Worm (Caenorhabditis elegans) whole organism, midembryonic: ENCODE measurements around the gene Y75B8A.37.

Source experiments
- T22C8.4 ChIP-seq: fragments of 200-800 bp; sonication (Bioruptor generic); IDR thresholded peaks from 2 replicates; pipeline ENCODE4 v1.3.6; 2022; ENCODE audit warnings: missing genetic modification characterization, missing compliant biosample characterization
- cog-1 ChIP-seq: sonication (generic microtip); optimal IDR thresholded peaks from 2 replicates; lab custom pipeline; 2016; ENCODE audit warnings: missing genetic modification characterization, missing compliant biosample characterization
- flt-1 ChIP-seq: fragments of 200-800 bp; sonication (Bioruptor generic); IDR thresholded peaks from 2 replicates; pipeline ENCODE4 v1.3.6; 2022; ENCODE audit warnings: missing genetic modification characterization, missing compliant biosample characterization
- klf-2 ChIP-seq: fragments of 200-800 bp; sonication (Bioruptor generic); conservative IDR thresholded peaks from 2 replicates; pipeline ENCODE4 v1.3.6; 2022; ENCODE audit warnings: missing genetic modification reagents, missing genetic modification characterization, missing compliant biosample characterization
- med-1 ChIP-seq: sonication (generic microtip); optimal IDR thresholded peaks from 2 replicates; lab custom pipeline; 2017; ENCODE audit warnings: missing genetic modification characterization, mild to moderate bottlenecking, missing compliant biosample characterization, antibody characterized with exemption, missing genetic modification reagents; ENCODE audit not compliant: insufficient read depth
- ref-1 ChIP-seq: fragments of 200-800 bp; sonication (Bioruptor generic); conservative IDR thresholded peaks from 2 replicates; pipeline ENCODE4 v1.3.6; 2022; ENCODE audit warnings: missing genetic modification reagents, missing genetic modification characterization, missing compliant biosample characterization
- tab-1 ChIP-seq: fragments of 200-800 bp; sonication (Bioruptor generic); IDR thresholded peaks from 2 replicates; pipeline ENCODE4 v1.3.6; 2022; ENCODE audit warnings: missing genetic modification characterization, missing compliant biosample characterization
- ztf-23 ChIP-seq: fragments of 200-800 bp; sonication (Bioruptor generic); IDR thresholded peaks from 2 replicates; pipeline ENCODE4 v1.3.6; 2022; ENCODE audit warnings: missing genetic modification reagents, missing genetic modification characterization, missing compliant biosample characterization
- ztf-29 ChIP-seq: fragments of 200-800 bp; sonication (Bioruptor generic); IDR thresholded peaks from 2 replicates; pipeline ENCODE4 v1.3.6; 2022; ENCODE audit warnings: missing genetic modification reagents, missing genetic modification characterization, missing compliant biosample characterization

The Y75B8A.37 gene

DNA sequence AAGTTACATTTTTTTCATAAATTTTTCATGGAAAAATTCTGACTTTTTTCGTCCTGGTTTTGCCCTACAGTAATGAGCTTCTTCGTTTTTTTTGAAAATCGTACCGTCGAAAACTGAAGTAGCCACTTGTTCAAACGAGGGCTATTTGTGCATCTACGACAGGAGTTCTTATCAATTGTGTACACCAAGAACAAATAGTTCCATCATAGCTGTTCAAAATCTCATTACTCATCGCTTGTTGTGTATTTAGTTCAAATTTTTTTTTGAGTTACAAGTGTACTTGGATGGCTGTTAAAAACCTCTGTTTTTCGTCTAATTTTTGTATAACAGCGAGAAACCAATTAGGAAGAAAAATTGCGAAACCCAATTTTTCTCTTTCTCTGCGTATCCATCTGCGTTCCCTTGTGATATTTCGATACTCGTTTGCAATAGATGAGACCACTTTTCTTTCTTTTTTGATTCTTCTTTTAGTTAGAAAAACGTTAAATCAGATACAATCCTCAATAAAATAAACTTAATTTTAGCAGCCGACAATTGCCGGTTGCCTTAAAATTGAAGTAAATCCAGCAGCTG is 10.4 kb upstream of the Y75B8A.37 start:
- TF ChIP-seq med-1 (GFP tag; lab: Kevin White, UChicago) (no peak), cog-1 (no peak), ref-1 (no peak), T22C8.4 (no peak), tab-1 (GFP tag; lab: Robert Waterston, UW) (no peak), flt-1 (no peak), klf-2 (GFP tag; lab: Robert Waterston, UW) (no peak), ztf-29 (GFP tag; lab: Robert Waterston, UW) (no peak), ztf-23 (no peak)

DNA sequence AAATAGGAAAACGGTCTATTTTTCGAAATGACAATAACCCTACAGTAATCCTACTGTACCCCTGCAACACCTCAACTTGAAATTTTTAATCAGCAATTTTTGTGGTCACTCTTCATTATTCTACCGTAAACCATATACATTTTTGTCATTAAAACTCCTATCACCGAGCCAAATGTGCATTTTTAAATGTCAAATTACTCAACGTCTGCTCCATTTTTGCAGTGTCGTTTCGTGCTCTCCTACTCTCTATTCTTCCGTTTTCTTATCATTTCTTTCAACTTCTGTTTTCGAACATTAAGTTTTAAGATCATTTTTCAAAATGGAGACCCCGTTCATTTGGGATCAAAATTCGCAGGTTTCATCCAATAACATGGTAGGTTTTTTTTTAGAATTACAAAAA is 7.8 kb upstream of the Y75B8A.37 start, which contains the start of gene pqn-92:
Gene pqn-92 (plus strand): TSS at position 307 of the 400 bp plus-strand sequence.
- no peak for TF ChIP-seq tab-1 (GFP tag; lab: Robert Waterston, UW)
- TF ChIP-seq ztf-23 = no peak
- TF ChIP-seq T22C8.4 = no peak
- no peak for TF ChIP-seq ref-1
- no peak for TF ChIP-seq med-1 (GFP tag; lab: Kevin White, UChicago)
- no peak for TF ChIP-seq flt-1
- no peak for TF ChIP-seq klf-2 (GFP tag; lab: Robert Waterston, UW)
- no peak for TF ChIP-seq ztf-29 (GFP tag; lab: Robert Waterston, UW)
- TF ChIP-seq cog-1 = no peak

DNA sequence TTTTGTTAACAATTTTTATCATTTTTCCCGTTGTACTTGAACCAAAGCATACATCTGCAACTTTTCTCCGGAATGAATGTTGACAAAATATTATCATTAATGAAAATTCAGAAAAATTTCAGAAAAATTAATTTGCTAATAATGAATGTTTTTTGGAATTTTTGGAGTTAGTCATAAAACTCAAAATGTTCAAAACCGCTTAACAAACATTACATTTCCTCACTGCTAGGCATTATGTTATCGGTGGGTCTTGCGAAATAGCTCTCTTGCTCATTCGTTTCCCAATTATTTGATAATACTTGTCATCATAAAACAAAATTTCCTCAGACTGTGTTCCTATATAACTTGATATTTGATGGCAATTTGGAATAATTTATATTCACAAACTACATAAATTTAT is 2.4 kb upstream of the Y75B8A.37 start, which contains the start of gene Y75B8A.39:
Gene Y75B8A.39 (plus strand): TSS at position 301 of the 400 bp plus-strand sequence.
- TF ChIP-seq med-1 (GFP tag; lab: Kevin White, UChicago) (no peak), klf-2 (GFP tag; lab: Robert Waterston, UW) (no peak), ztf-23 (no peak), tab-1 (GFP tag; lab: Robert Waterston, UW) (no peak), flt-1 (no peak), T22C8.4 (no peak), ref-1 (no peak), cog-1 (no peak), ztf-29 (GFP tag; lab: Robert Waterston, UW) (no peak)

DNA sequence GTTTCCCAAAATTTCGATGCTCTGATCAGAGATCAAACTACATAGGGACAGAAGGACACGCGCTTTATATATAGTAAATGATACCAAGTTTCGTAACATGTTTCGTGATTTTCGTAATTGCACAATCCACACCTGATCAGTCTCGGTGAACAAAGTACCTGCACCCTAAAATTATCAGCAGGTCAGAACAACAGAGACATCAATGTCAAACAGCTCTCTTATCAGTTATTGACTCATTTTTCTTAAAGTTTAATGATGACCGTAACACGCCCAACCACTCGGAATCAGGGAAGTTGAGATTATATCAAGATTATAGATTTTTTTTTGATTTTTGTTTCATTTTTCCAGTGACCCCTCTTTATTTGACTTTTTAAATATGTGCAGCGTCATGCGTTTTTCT is 2.2 kb downstream of the Y75B8A.37 start:
- TF ChIP-seq tab-1 (GFP tag; lab: Robert Waterston, UW) (no peak), ztf-29 (GFP tag; lab: Robert Waterston, UW) (no peak), T22C8.4 (no peak), med-1 (GFP tag; lab: Kevin White, UChicago) (no peak), klf-2 (GFP tag; lab: Robert Waterston, UW) (no peak), ztf-23 (no peak), cog-1 (no peak), flt-1 (no peak), ref-1 (no peak)

DNA sequence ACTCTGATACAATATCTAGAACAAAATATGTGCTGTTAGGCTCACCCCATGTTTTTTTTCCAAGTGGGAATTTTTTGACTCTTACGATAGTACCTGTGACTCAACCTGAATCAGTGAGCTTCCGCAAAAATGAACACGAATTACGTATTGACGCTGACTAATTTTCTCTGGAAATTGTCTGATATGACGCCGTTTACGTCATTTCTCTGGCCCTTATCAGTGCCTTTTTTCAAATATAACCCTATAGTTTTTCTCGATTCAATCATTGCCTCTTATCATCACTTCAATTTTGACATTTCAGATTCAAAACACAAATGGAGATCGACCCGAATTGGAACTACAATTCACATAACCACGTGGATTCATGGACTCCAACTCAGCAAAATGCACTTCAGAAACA is 3.5 kb downstream of the Y75B8A.37 start, which contains the start of gene Y75B8A.28:
Gene Y75B8A.28 (plus strand): TSS at position 296 of the 400 bp plus-strand sequence.
- TF ChIP-seq cog-1 (no peak), tab-1 (GFP tag; lab: Robert Waterston, UW) (no peak), ztf-29 (GFP tag; lab: Robert Waterston, UW) (no peak), ztf-23 (no peak), klf-2 (GFP tag; lab: Robert Waterston, UW) (no peak), ref-1 (no peak), flt-1 (no peak), med-1 (GFP tag; lab: Kevin White, UChicago) (no peak), T22C8.4 (no peak)

DNA sequence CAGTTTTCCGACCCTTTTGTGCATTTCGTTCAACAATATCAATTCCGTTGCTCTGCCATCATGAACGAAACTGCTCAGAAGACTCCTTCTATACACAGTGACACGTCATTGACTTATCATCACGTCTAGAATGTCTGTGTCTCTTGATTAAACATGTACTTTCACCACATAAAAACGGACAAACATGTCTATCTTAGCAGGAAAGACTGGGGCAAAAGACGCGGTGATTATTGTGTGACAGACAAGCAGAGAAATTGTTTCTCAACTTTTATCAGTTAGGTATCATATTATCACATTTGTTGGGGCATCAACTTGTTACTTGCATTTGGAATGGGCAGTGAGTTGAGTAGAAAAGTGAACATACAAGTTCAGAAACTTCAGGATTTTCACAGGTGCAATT is 10.0 kb downstream of the Y75B8A.37 start:
- TF ChIP-seq ref-1 = no peak
- no peak for TF ChIP-seq ztf-23
- TF ChIP-seq med-1 (GFP tag; lab: Kevin White, UChicago) = no peak
- TF ChIP-seq cog-1 = no peak
- TF ChIP-seq T22C8.4 = no peak
- no peak for TF ChIP-seq klf-2 (GFP tag; lab: Robert Waterston, UW)
- TF ChIP-seq tab-1 (GFP tag; lab: Robert Waterston, UW) = no peak
- TF ChIP-seq flt-1 = no peak

DNA sequence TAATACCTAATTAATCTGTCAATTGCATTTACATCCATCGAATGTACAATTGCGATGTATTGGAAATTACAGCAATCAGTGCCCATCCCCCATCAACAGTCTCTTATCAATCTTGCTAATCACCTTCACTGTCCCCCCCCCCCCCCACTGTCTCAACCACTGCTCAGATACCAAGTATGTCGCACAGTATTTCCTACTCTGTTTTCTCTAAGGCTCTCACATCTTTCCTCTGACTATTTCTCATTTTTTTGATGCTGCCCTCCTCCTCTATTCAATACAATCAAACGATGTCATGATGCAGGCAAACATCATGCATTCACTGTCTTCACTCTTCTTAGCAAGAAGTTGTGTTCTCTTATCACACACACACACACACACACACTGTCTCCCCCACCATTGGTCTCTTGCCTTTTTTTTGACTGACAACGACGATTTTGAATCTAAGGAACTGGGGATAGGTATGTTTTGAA is 12.3 kb downstream of the Y75B8A.37 start, which contains the start of the genes zip-12 and Y75B8A.63:
Gene zip-12 (plus strand): TSS at position 387 of the 470 bp plus-strand sequence.
Gene Y75B8A.63 (plus strand): TSS at position 420 of the 470 bp plus-strand sequence.
- TF ChIP-seq med-1 (GFP tag; lab: Kevin White, UChicago) (no peak), cog-1 (no peak), ztf-29 (GFP tag; lab: Robert Waterston, UW) (no peak), ztf-23 (no peak), klf-2 (GFP tag; lab: Robert Waterston, UW) (no peak), tab-1 (GFP tag; lab: Robert Waterston, UW) (no peak), flt-1 (no peak), ref-1 (no peak)

DNA sequence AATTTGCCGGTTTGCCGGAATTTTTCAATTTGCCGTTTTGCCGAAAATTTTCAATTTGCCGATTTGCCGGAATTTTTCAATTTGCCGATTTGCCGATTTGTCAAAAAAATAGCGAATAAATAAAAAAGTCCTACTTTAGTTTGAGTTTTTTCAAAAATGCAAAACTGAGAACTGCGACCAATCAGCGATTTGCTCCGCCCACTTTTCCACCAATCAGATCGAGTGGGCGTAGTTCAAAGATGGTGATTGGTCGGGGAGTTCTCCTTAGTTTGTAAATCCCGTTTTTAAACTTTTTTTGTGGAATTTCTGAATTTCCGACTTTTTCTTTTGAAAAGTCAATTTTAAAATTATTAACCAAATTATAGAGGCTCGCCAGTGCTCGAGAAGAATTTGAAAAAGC is 16.0 kb downstream of the Y75B8A.37 start:
- TF ChIP-seq med-1 (GFP tag; lab: Kevin White, UChicago) (no peak), cog-1 (no peak), ztf-23 (no peak), tab-1 (GFP tag; lab: Robert Waterston, UW) (no peak), flt-1 (no peak), T22C8.4 (no peak), klf-2 (GFP tag; lab: Robert Waterston, UW) (no peak), ref-1 (no peak), ztf-29 (GFP tag; lab: Robert Waterston, UW) (no peak)

DNA sequence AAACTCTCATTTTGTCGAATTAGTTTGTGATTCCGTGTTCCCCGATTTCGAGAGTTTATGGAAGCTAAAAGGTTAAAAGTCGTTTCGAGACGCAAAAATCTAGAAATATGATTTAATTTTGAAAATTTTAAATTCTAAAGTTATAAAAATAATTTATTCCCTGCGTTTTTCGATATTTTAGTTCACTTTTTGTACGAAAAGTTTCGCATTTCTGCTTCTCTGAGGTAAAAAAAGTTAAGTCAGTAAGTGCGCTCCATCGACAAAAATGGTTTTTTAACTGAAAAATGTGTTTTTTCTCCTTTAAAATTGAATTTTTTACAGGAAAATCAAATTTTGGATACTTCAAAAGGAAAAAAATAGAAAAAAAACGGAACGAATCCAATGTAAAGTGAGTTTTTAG is 18.2 kb downstream of the Y75B8A.37 start, which contains the start of gene zip-1:
Gene zip-1 (plus strand): TSS at position 301 of the 400 bp plus-strand sequence.
- TF ChIP-seq cog-1 = no peak

DNA sequence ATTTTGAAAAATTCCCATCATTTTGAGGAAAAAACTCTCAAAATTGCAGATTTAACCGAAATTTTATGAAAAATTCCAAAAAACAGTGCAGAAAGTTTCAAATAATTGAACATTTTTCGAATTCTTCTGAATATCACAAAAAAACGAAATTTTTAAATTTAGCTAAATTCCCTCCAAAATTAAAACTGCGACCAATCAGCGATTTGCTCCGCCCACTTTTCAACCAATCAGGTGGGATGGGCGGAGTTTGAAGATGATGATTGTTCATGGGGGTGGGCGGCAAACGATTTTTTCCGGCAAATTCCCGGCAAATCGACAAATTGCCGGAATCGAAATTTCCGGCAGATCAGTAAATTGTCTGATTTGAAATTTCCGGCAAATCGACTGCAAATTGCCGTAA is 19.0 kb downstream of the Y75B8A.37 start:
- TF ChIP-seq ztf-23 = no peak
- no peak for TF ChIP-seq med-1 (GFP tag; lab: Kevin White, UChicago)
- no peak for TF ChIP-seq T22C8.4
- TF ChIP-seq tab-1 (GFP tag; lab: Robert Waterston, UW) = no peak
- no peak for TF ChIP-seq cog-1
- TF ChIP-seq ref-1 = no peak
- no peak for TF ChIP-seq flt-1
- no peak for TF ChIP-seq ztf-29 (GFP tag; lab: Robert Waterston, UW)
- TF ChIP-seq klf-2 (GFP tag; lab: Robert Waterston, UW) = no peak
